Fruit fly (Drosophila melanogaster) whole organism, embryonic: Measurements from ENCODE around the gene CG32706.
A peak's percentile ranks its signal among the peaks of the same experiment; 100 is the strongest.

ENCODE experiments used
- Bgb ChIP-seq: fragments of 200-800 bp; sonication (Bioruptor generic); IDR thresholded peaks from 2 replicates; pipeline ENCODE4 v1.3.6; 2022; ENCODE audit warnings: missing biosample characterization, missing genetic modification characterization; ENCODE audit not compliant: partially characterized antibody
- Bteb2 ChIP-seq: fragments of 200-800 bp; sonication (Bioruptor generic); optimal IDR thresholded peaks from 2 replicates; lab custom pipeline; 2016; ENCODE audit warnings: missing biosample characterization, missing genetic modification characterization
- C15 ChIP-seq: fragments of 200-800 bp; sonication (Bioruptor generic); IDR thresholded peaks from 3 replicates; pipeline ENCODE4 v1.3.6; 2022; ENCODE audit warnings: missing biosample characterization, missing genetic modification characterization
- CG11456 ChIP-seq: fragments of 200-800 bp; sonication (Bioruptor generic); IDR thresholded peaks from 3 replicates; pipeline ENCODE4 v1.3.6; 2022; ENCODE audit warnings: missing biosample characterization, missing genetic modification characterization
- CG11695 ChIP-seq: fragments of 200-800 bp; sonication (Bioruptor generic); IDR thresholded peaks from 3 replicates; pipeline ENCODE4 v1.3.6; 2022; ENCODE audit warnings: missing biosample characterization, missing genetic modification characterization
- CG11696 ChIP-seq: fragments of 200-800 bp; sonication (Bioruptor generic); IDR thresholded peaks from 2 replicates; pipeline ENCODE4 v1.3.6; 2022; ENCODE audit warnings: missing biosample characterization, missing genetic modification characterization
- CG12299 ChIP-seq: fragments of 200-800 bp; sonication (Bioruptor generic); optimal IDR thresholded peaks from 2 replicates; lab custom pipeline; 2018; ENCODE audit warnings: missing biosample characterization, mild to moderate bottlenecking, missing genetic modification characterization
- CG14050 ChIP-seq: fragments of 200-800 bp; sonication (Bioruptor generic); IDR thresholded peaks from 3 replicates; pipeline ENCODE4 v1.3.6; 2022; ENCODE audit warnings: missing biosample characterization, missing genetic modification characterization
- CG17568 ChIP-seq: fragments of 200-800 bp; sonication (Bioruptor generic); optimal IDR thresholded peaks from 2 replicates; lab custom pipeline; 2018; ENCODE audit warnings: missing biosample characterization, mild to moderate bottlenecking, missing genetic modification characterization, moderate library complexity
- CG17829 ChIP-seq: fragments of 200-800 bp; optimal IDR thresholded peaks from 2 replicates; lab custom pipeline; 2019; ENCODE audit warnings: missing biosample characterization, mild to moderate bottlenecking, missing genetic modification characterization, moderate library complexity
- CG2678 ChIP-seq: fragments of 200-800 bp; sonication (Bioruptor generic); optimal IDR thresholded peaks from 3 replicates; lab custom pipeline; 2019; ENCODE audit warnings: missing biosample characterization, mild to moderate bottlenecking, missing genetic modification characterization, moderate library complexity
- CG30403 ChIP-seq: fragments of 200-800 bp; sonication (Bioruptor generic); optimal IDR thresholded peaks from 3 replicates; lab custom pipeline; 2016; ENCODE audit warnings: missing biosample characterization, missing genetic modification characterization
- CG3163 ChIP-seq: fragments of 200-800 bp; sonication (Bioruptor generic); optimal IDR thresholded peaks from 3 replicates; lab custom pipeline; 2016; ENCODE audit warnings: missing biosample characterization, missing genetic modification characterization
- CG34224 ChIP-seq: fragments of 200-800 bp; sonication (Bioruptor generic); IDR thresholded peaks from 3 replicates; pipeline ENCODE4 v1.3.6; 2022; ENCODE audit warnings: missing biosample characterization, missing genetic modification characterization; ENCODE audit not compliant: partially characterized antibody
- CG3726 ChIP-seq: fragments of 200-800 bp; sonication (Bioruptor generic); IDR thresholded peaks from 3 replicates; pipeline ENCODE4, ENCODE4 v1.3.6; 2022; ENCODE audit warnings: missing biosample characterization, missing genetic modification characterization
- CG3847 ChIP-seq: fragments of 200-800 bp; sonication (Bioruptor generic); IDR thresholded peaks from 2 replicates; pipeline ENCODE4 v1.3.6; 2022; ENCODE audit warnings: missing biosample characterization, missing genetic modification characterization
- CG4820 ChIP-seq: fragments of 200-800 bp; sonication (Bioruptor generic); optimal IDR thresholded peaks from 3 replicates; lab custom pipeline; 2016; ENCODE audit warnings: missing biosample characterization, missing genetic modification characterization
- CG7357 ChIP-seq: fragments of 200-800 bp; sonication (Bioruptor generic); IDR thresholded peaks from 3 replicates; pipeline ENCODE4 v1.3.6; 2022; ENCODE audit warnings: missing biosample characterization, missing genetic modification characterization
- CG7786 ChIP-seq: fragments of 200-800 bp; sonication (Bioruptor generic); optimal IDR thresholded peaks from 2 replicates; lab custom pipeline; 2016; ENCODE audit warnings: missing biosample characterization, missing genetic modification characterization
- CG7839 ChIP-seq: fragments of 200-800 bp; sonication (Bioruptor generic); optimal IDR thresholded peaks from 3 replicates; lab custom pipeline; 2018; ENCODE audit warnings: missing biosample characterization, mild to moderate bottlenecking, missing genetic modification characterization, moderate library complexity
- CG7963 ChIP-seq: fragments of 200-800 bp; sonication (Bioruptor generic); IDR thresholded peaks from 3 replicates; pipeline ENCODE4 v1.3.6; 2022; ENCODE audit warnings: missing biosample characterization, missing genetic modification characterization; ENCODE audit not compliant: partially characterized antibody
- CrebB ChIP-seq: fragments of 200-800 bp; sonication (Bioruptor generic); optimal IDR thresholded peaks from 3 replicates; lab custom pipeline; 2018; ENCODE audit warnings: missing biosample characterization, mild to moderate bottlenecking, missing genetic modification characterization
- D19B ChIP-seq: fragments of 200-800 bp; sonication (Bioruptor generic); optimal IDR thresholded peaks from 2 replicates; lab custom pipeline; 2017; ENCODE audit warnings: missing biosample characterization, mild to moderate bottlenecking, missing genetic modification characterization
- Dll ChIP-seq: fragments of 200-800 bp; sonication (Bioruptor generic); IDR thresholded peaks from 4 replicates; pipeline ENCODE4 v1.3.6; 2022; ENCODE audit warnings: missing biosample characterization, missing genetic modification characterization; ENCODE audit not compliant: partially characterized antibody
- Dp ChIP-seq: fragments of 200-800 bp; sonication (Bioruptor generic); optimal IDR thresholded peaks from 2 replicates; lab custom pipeline; 2018; ENCODE audit warnings: missing biosample characterization, mild to moderate bottlenecking, missing genetic modification characterization, moderate library complexity
- Fer1 ChIP-seq: fragments of 200-800 bp; sonication (Bioruptor generic); optimal IDR thresholded peaks from 2 replicates; lab custom pipeline; 2017; ENCODE audit warnings: missing biosample characterization, mild to moderate bottlenecking, missing genetic modification characterization
- HLHmδ ChIP-seq: fragments of 200-800 bp; sonication (Bioruptor generic); optimal IDR thresholded peaks from 2 replicates; lab custom pipeline; 2018; ENCODE audit warnings: missing biosample characterization, mild to moderate bottlenecking, missing genetic modification characterization, moderate library complexity
- Hey ChIP-seq: fragments of 200-800 bp; sonication (Bioruptor generic); optimal IDR thresholded peaks from 3 replicates; lab custom pipeline; 2018; ENCODE audit warnings: missing biosample characterization, mild to moderate bottlenecking, missing genetic modification characterization
- Hr78 ChIP-seq, 2 experiments: fragments of 200-800 bp in 1 of 2; fragments of >200 bp in 1 of 2; sonication (Bioruptor generic) in 1 of 2; optimal IDR thresholded peaks; 2 replicates each; lab custom pipeline; 2017 to 2019; ENCODE audit warnings: missing biosample characterization in 2 of 2, missing genetic modification characterization in 2 of 2, mild to moderate bottlenecking in 1 of 2, moderate library complexity in 1 of 2
- Jarid2 ChIP-seq: fragments of 200-800 bp; sonication (Bioruptor generic); optimal IDR thresholded peaks from 3 replicates; lab custom pipeline; 2017; ENCODE audit warnings: mild to moderate bottlenecking, missing biosample characterization, missing genetic modification reagents, missing genetic modification characterization
- Kr ChIP-seq: fragments of 200-800 bp; sonication (Bioruptor generic); optimal IDR thresholded peaks from 2 replicates; lab custom pipeline; 2017; ENCODE audit warnings: missing biosample characterization, mild to moderate bottlenecking, missing genetic modification characterization
- Sin3A ChIP-seq: fragments of >200 bp; optimal IDR thresholded peaks from 2 replicates; lab custom pipeline; 2018
- ab ChIP-seq: fragments of 200-800 bp; sonication (Bioruptor generic); optimal IDR thresholded peaks from 2 replicates; lab custom pipeline; 2016; ENCODE audit warnings: missing biosample characterization, missing genetic modification characterization
- abd-A ChIP-seq: fragments of 200-800 bp; sonication (Bioruptor generic); optimal IDR thresholded peaks from 3 replicates; lab custom pipeline; 2019; ENCODE audit warnings: missing biosample characterization, mild to moderate bottlenecking, missing genetic modification characterization, moderate library complexity
- ato ChIP-seq: fragments of 200-800 bp; sonication (Bioruptor generic); IDR thresholded peaks from 2 replicates; pipeline ENCODE4 v1.3.6; 2022; ENCODE audit warnings: missing biosample characterization, missing genetic modification characterization; ENCODE audit not compliant: partially characterized antibody
- cato ChIP-seq: fragments of 200-800 bp; sonication (Bioruptor generic); optimal IDR thresholded peaks from 2 replicates; lab custom pipeline; 2016; ENCODE audit warnings: missing biosample characterization, missing genetic modification characterization, borderline replicate concordance
- cwo ChIP-seq: fragments of 200-800 bp; sonication (Bioruptor generic); optimal IDR thresholded peaks from 3 replicates; lab custom pipeline; 2017; ENCODE audit warnings: missing biosample characterization, missing genetic modification characterization, mild to moderate bottlenecking, moderate library complexity, missing genetic modification reagents
- disco-r ChIP-seq: fragments of 200-800 bp; sonication (Bioruptor generic); optimal IDR thresholded peaks from 2 replicates; lab custom pipeline; 2016; ENCODE audit warnings: missing biosample characterization, missing genetic modification characterization
- kay ChIP-seq: fragments of 200-800 bp; sonication (Bioruptor generic); optimal IDR thresholded peaks from 2 replicates; lab custom pipeline; 2016; ENCODE audit warnings: missing biosample characterization, missing genetic modification characterization
- lmd ChIP-seq: fragments of 200-800 bp; sonication (Bioruptor generic); IDR thresholded peaks from 2 replicates; pipeline ENCODE4 v1.3.6; 2022; ENCODE audit warnings: missing biosample characterization, missing genetic modification characterization
- lola ChIP-seq, 3 experiments: fragments of >200 bp in 2 of 3; fragments of 200-800 bp in 1 of 3; sonication (Bioruptor generic) in 1 of 3; optimal IDR thresholded peaks; 2 replicates each; lab custom pipeline; 2017 to 2019; ENCODE audit warnings: missing biosample characterization in 3 of 3, missing genetic modification characterization in 3 of 3, mild to moderate bottlenecking in 1 of 3, moderate library complexity in 1 of 3
- maf-S ChIP-seq: fragments of 200-800 bp; sonication (Bioruptor generic); optimal IDR thresholded peaks from 2 replicates; lab custom pipeline; 2016; ENCODE audit warnings: missing biosample characterization, missing genetic modification characterization
- psq ChIP-seq: fragments of 200-800 bp; sonication (Bioruptor generic); optimal IDR thresholded peaks from 2 replicates; lab custom pipeline; 2017; ENCODE audit warnings: missing biosample characterization, missing genetic modification characterization
- pum ChIP-seq: fragments of 200-800 bp; sonication (Bioruptor generic); optimal IDR thresholded peaks from 2 replicates; lab custom pipeline; 2016; ENCODE audit warnings: missing biosample characterization, missing genetic modification characterization
- row ChIP-seq: fragments of 200-800 bp; sonication (Bioruptor generic); IDR thresholded peaks from 3 replicates; pipeline ENCODE4 v1.3.6; 2022; ENCODE audit warnings: missing biosample characterization, missing genetic modification characterization
- sens ChIP-seq: fragments of 200-800 bp; sonication (Bioruptor generic); peaks from one replicate; lab custom pipeline; 2016; ENCODE audit warnings: missing biosample characterization, missing genetic modification characterization
- so ChIP-seq: fragments of 200-800 bp; sonication (Bioruptor generic); IDR thresholded peaks from 3 replicates; pipeline ENCODE4 v1.3.6; 2022; ENCODE audit warnings: missing biosample characterization, missing genetic modification characterization
- sob ChIP-seq: fragments of 200-800 bp; sonication (Bioruptor generic); IDR thresholded peaks from 2 replicates; pipeline ENCODE4 v1.3.6; 2022; ENCODE audit warnings: missing biosample characterization, missing genetic modification characterization
- ssp ChIP-seq: fragments of 200-800 bp; sonication (Bioruptor generic); IDR thresholded peaks from 2 replicates; pipeline ENCODE4 v1.3.6; 2022; ENCODE audit warnings: missing biosample characterization, missing genetic modification characterization
- tll ChIP-seq, 2 experiments: fragments of 200-800 bp in 1 of 2; fragments of >200 bp in 1 of 2; sonication (Bioruptor generic) in 1 of 2; optimal IDR thresholded peaks; 2 replicates each; lab custom pipeline; 2017 to 2019; ENCODE audit warnings: missing biosample characterization in 2 of 2, missing genetic modification characterization in 2 of 2, mild to moderate bottlenecking in 1 of 2, moderate library complexity in 1 of 2
- yki ChIP-seq: fragments of >200 bp; optimal IDR thresholded peaks from 3 replicates; lab custom pipeline; 2018

CG32706 gene

DNA sequence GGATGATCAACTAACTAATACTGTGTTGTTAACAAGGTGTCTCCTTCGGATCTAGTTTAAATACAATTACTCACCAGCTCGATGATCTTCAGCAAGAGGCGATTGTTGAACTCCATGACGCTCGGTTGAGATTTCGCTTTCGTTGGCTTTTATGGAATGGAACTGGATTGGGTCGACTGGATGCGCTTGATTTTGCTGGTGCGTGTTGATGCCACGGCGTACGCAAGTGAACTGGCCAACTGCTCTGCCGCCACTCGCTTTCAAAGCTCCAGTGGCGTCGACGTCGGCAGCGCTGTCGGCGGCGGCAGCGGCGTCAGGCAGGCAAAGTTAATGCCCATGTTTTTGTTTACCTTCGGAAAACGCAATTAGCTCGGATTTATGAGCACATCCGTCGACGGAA lies 8.7 kb upstream of the CG32706 start, which contains the start of gene CG44325 (continued):
- TF ChIP-seq Jarid2 (GFP tag; lab: Kevin White, UChicago) = peak; percentile 74
- no peak for TF ChIP-seq lola (GFP tag; optimal IDR thresholded peaks at IDR 0.05; lab: Kevin White, UChicago)
- no peak for TF ChIP-seq CG7786 (GFP tag; lab: Kevin White, UChicago)
- TF ChIP-seq CG3163 (GFP tag; lab: Kevin White, UChicago) = no peak
- no peak for TF ChIP-seq CG7839 (tag; lab: Kevin White, UChicago)
- no peak for TF ChIP-seq cwo
- TF ChIP-seq CG11456 (GFP tag; lab: Robert Waterston, UW) = no peak
- no peak for TF ChIP-seq Kr (GFP tag; lab: Kevin White, UChicago)
- TF ChIP-seq disco-r = no peak
- no peak for TF ChIP-seq CG4820
- no peak for TF ChIP-seq CG17829 (tag; lab: Kevin White, UChicago)
- TF ChIP-seq Dll (GFP tag; lab: Robert Waterston, UW) = no peak
- no peak for TF ChIP-seq CG11695 (GFP tag; lab: Robert Waterston, UW)
- TF ChIP-seq cato (GFP tag; lab: Kevin White, UChicago) = no peak
- TF ChIP-seq psq = no peak
- TF ChIP-seq CG30403 (GFP tag; lab: Kevin White, UChicago) = no peak
- no peak for TF ChIP-seq Sin3A (lab: Kevin White, UChicago)
- no peak for TF ChIP-seq ab (GFP tag; lab: Kevin White, UChicago)
- no peak for TF ChIP-seq lmd (GFP tag; lab: Robert Waterston, UW)
- TF ChIP-seq Hey (tag; lab: Kevin White, UChicago) = no peak
- TF ChIP-seq maf-S (GFP tag; lab: Kevin White, UChicago) = no peak
- no peak for TF ChIP-seq CG17568 (GFP tag; lab: Kevin White, UChicago)
- peak; percentile 59 for TF ChIP-seq HLHmδ
- TF ChIP-seq, all 482 proteins: peak for 61

DNA sequence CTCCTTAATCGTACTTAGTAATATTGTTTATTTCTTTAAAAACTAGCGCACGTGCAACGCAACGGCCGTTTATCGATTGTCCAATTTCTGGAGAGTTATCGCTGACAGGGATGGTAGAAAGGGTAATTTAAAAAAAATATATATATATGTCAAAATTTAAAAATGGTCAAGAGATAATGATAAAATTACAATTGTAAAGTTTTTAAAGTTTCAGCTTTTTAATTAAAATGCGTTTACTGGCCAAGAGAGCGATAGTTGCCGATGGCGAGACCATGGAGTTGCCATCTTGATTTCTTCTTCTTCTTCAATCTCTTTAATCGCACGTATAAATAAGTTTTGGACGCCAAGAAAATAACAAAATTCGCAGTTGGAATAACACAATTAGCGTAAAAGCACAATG lies 6.0 kb upstream of the CG32706 start, which contains the start of the genes CG7246 and HP1b:
CG7246 (minus strand) TSS at position 96 of the 400 bp plus-strand sequence.
HP1b (plus strand) TSS at position 102 of the 400 bp plus-strand sequence.
- TF ChIP-seq yki (lab: Kevin White, UChicago) (no peak), CG12299 (peak; percentile 56), CrebB (tag; lab: Kevin White, UChicago) (no peak), CG7963 (peak; percentile 34; the same call in 1 of the 3 replicates), ato (GFP tag; lab: Robert Waterston, UW) (peak; percentile 57; the same call in 1 of the 2 replicates), sens (GFP tag; lab: Kevin White, UChicago) (peak; percentile 89), pum (no peak), so (peak; percentile 62; the same call in 1 of the 3 replicates), Bgb (GFP tag; lab: Robert Waterston, UW) (peak; percentile 72), abd-A (tag; lab: Kevin White, UChicago) (no peak), CG3847 (GFP tag; lab: Robert Waterston, UW) (peak; percentile 60), Fer1 (GFP tag; lab: Kevin White, UChicago) (peak; percentile 68), CG2678 (tag; lab: Kevin White, UChicago) (peak; percentile 74), CG3726 (GFP tag; lab: Robert Waterston, UW) (0 out of 3 replicates have a peak, but pooled peaks have one; percentile 39), Bteb2 (GFP tag; lab: Kevin White, UChicago) (peak; percentile 46), CG11696 (GFP tag; lab: Robert Waterston, UW) (peak; percentile 53), row (peak; percentile 86), ssp (GFP tag; lab: Robert Waterston, UW) (peak; percentile 64), C15 (GFP tag; lab: Robert Waterston, UW) (peak; percentile 76; the same call in 2 of the 3 replicates), CG34224 (GFP tag; lab: Robert Waterston, UW) (peak; percentile 75), Dp (GFP tag; lab: Kevin White, UChicago) (peak; percentile 47), tll (GFP tag; optimal IDR thresholded peaks at IDR 0.05; lab: Kevin White, UChicago) (no peak), CG14050 (GFP tag; lab: Robert Waterston, UW) (peak; percentile 57; the same call in 2 of the 3 replicates), sob (peak; percentile 89), Hr78 (GFP tag; optimal IDR thresholded peaks at IDR 0.05; lab: Kevin White, UChicago) (no peak), D19B (GFP tag; lab: Kevin White, UChicago) (peak; percentile 26), CG7357 (GFP tag; lab: Robert Waterston, UW) (peak; percentile 11; the same call in 1 of the 3 replicates), kay (GFP tag; lab: Kevin White, UChicago) (peak; percentile 27)
